Worm (Caenorhabditis elegans) whole organism, L4 larva: ENCODE data around the gene rabx-5.

Source experiments
- lin-39 ChIP-seq: fragments of 150-350 bp; optimal IDR thresholded peaks from 2 replicates; lab custom pipeline; 2014; ENCODE audit warnings: missing biosample characterization, missing genetic modification reagents, missing genetic modification characterization
- lsy-2 ChIP-seq, 2 experiments: fragments of 150-350 bp in 1 of 2; sonication (generic microtip) in 1 of 2; optimal IDR thresholded peaks; 2 replicates each; lab custom pipeline; 2014 to 2017; ENCODE audit warnings: missing biosample characterization in 2 of 2, missing genetic modification characterization in 2 of 2
- nhr-102 ChIP-seq: sonication (generic microtip); optimal IDR thresholded peaks from 2 replicates; lab custom pipeline; 2016; ENCODE audit warnings: mild to moderate bottlenecking, missing genetic modification characterization, moderate library complexity, missing compliant biosample characterization
- nhr-42 ChIP-seq: fragments of 200-800 bp; sonication (Bioruptor generic); IDR thresholded peaks from 2 replicates; pipeline ENCODE4 v1.3.6; 2022; ENCODE audit warnings: missing genetic modification characterization, missing compliant biosample characterization
- pqm-1 ChIP-seq: sonication (generic microtip); optimal IDR thresholded peaks from 2 replicates; lab custom pipeline; 2017; ENCODE audit warnings: missing biosample characterization, missing genetic modification characterization

ce11 chrIII:10628360-10628759 is 23.2 kb downstream of the rabx-5 start:
- TF ChIP-seq nhr-42 (GFP tag; lab: Robert Waterston, UW) (no peak), pqm-1 (tag; lab: Kevin White, UChicago) (no peak), nhr-102 (tag; lab: Kevin White, UChicago) (no peak), lsy-2 (tag; optimal IDR thresholded peaks at IDR 0.05; lab: Kevin White, UChicago) (peak in 1 of 2 experiments; percentile 63), lin-39 (tag; lab: Kevin White, UChicago) (no peak)
